Fruit fly (Drosophila melanogaster): Measurements from ENCODE around the gene CG33784.

dm6 chr3R:10079267-10079987 lies 11.7 kb downstream of the CG33784 start:
- TF ChIP-seq psq (optimal IDR thresholded peaks at IDR 0.05) = no peak
- TF ChIP-seq h (optimal IDR thresholded peaks at IDR 0.05) = no peak
- no peak for TF ChIP-seq insv (optimal IDR thresholded peaks at IDR 0.05)
- TF ChIP-seq ttk (optimal IDR thresholded peaks at IDR 0.05) = no peak
- TF ChIP-seq Myc (optimal IDR thresholded peaks at IDR 0.05) = no peak
- no peak for TF ChIP-seq Sin3A (optimal IDR thresholded peaks at IDR 0.05)

Data from Kc167 (cell line).